Worm (Caenorhabditis elegans): Measurements from ENCODE around the gene ZK353.9.

DNA sequence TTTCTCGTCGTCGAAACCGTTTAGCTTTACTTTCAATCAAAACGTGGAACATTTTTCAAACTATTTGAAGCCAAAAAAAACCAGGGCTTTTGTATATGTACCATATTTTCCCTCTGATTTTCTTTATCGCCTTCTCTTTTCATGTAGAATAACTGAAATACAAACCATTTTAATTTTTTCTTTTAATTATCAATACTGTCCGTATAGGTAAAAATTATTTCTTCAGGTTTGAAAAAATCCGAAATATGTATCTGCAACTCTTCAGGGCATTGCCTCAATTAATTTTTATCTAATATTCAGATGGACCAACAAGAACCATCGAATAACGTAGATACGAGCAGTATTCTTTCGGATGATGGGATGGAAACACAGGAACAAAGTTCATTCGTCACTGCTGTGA lies 34.3 kb upstream of the ZK353.9 start, which contains the start of gene met-2:
- TF ChIP-seq him-1 (tag; optimal IDR thresholded peaks at IDR 0.05) (no peak), dao-5 (tag; optimal IDR thresholded peaks at IDR 0.05) (no peak), W03F9.2 (tag; optimal IDR thresholded peaks at IDR 0.05) (no peak)

All from whole organism, L4/young adult.